Worm (Caenorhabditis elegans): ENCODE data around the gene srj-13.
A peak's percentile ranks its signal among the peaks of the same experiment; 100 is the strongest.

DNA sequence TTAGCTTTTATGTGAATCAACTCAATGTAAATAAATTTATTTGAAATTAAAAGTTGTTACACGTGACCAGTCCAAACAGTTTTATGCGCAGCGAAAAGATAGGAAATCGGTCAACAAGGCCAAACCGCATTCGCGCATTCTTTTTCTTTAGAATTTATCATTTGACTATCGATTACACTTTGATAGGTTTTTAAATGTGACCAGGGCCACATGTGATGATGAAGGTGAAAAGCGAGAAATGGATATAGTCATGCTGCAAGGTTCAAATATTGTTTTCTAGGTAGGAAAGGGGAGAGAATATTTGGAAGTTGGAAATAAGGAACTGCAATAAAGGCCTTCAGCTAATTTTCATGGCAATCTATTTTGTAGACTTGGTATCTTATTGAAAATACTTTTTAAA, 34.5 kb downstream of the srj-13 start:
- no peak for TF ChIP-seq aly-2 (tag; optimal IDR thresholded peaks at IDR 0.05)
- no peak for TF ChIP-seq rnt-1 (tag; optimal IDR thresholded peaks at IDR 0.05)
- TF ChIP-seq ces-1 (GFP tag; optimal IDR thresholded peaks at IDR 0.05) = no peak
- no peak for TF ChIP-seq irx-1 (tag; optimal IDR thresholded peaks at IDR 0.05)
- peak; percentile 58 for TF ChIP-seq mep-1 (tag; optimal IDR thresholded peaks at IDR 0.05)
- no peak for TF ChIP-seq nhr-11 (tag; optimal IDR thresholded peaks at IDR 0.05)
- no peak for TF ChIP-seq ceh-82 (tag; optimal IDR thresholded peaks at IDR 0.05)
- no peak for TF ChIP-seq unc-62 (GFP tag; optimal IDR thresholded peaks at IDR 0.05)
- peak in 4 of 6 experiments; percentile 0 to 97 (median 50) for TF ChIP-seq elt-3 (tag; optimal IDR thresholded peaks at IDR 0.05)
- TF ChIP-seq snpc-4 (tag; optimal IDR thresholded peaks at IDR 0.05) = no peak

Data from whole organism, L1 larva.